Worm (Caenorhabditis elegans) whole organism, L3 larva: ENCODE measurements around the gene gop-1.
A peak's percentile ranks its signal among the peaks of the same experiment; 100 is the strongest.

Source experiments
- R02D3.7 ChIP-seq: fragments of 150-350 bp; optimal IDR thresholded peaks from 2 replicates; lab custom pipeline; 2014; ENCODE audit warnings: missing biosample characterization, missing genetic modification characterization
- ZK546.5 ChIP-seq: sonication (generic microtip); optimal IDR thresholded peaks from 2 replicates; lab custom pipeline; 2017; ENCODE audit warnings: missing biosample characterization, missing genetic modification characterization
- aly-2 ChIP-seq: fragments of 150-350 bp; optimal IDR thresholded peaks from 2 replicates; lab custom pipeline; 2014; ENCODE audit warnings: missing biosample characterization, missing genetic modification characterization
- ama-1 ChIP-seq: fragments of 150-350 bp; optimal IDR thresholded peaks from 2 replicates; lab custom pipeline; 2018
- ceh-28 ChIP-seq: fragments of 150-350 bp; optimal IDR thresholded peaks from 2 replicates; lab custom pipeline; 2014; ENCODE audit warnings: missing biosample characterization, missing genetic modification reagents, missing genetic modification characterization
- daf-12 ChIP-seq: fragments of 150-350 bp; optimal IDR thresholded peaks from 2 replicates; lab custom pipeline; 2014; ENCODE audit warnings: missing biosample characterization, missing genetic modification reagents, missing genetic modification characterization
- egl-27 ChIP-seq: sonication (generic microtip); optimal IDR thresholded peaks from 4 replicates; lab custom pipeline; 2017; ENCODE audit warnings: missing biosample characterization, missing genetic modification reagents, missing genetic modification characterization
- egl-5 ChIP-seq: fragments of 150-350 bp; optimal IDR thresholded peaks from 2 replicates; lab custom pipeline; 2017; ENCODE audit warnings: missing biosample characterization, missing genetic modification reagents, missing genetic modification characterization, inconsistent platforms
- elt-2 ChIP-seq: sonication (generic microtip); optimal IDR thresholded peaks from 2 replicates; lab custom pipeline; 2016; ENCODE audit warnings: missing genetic modification reagents, mild to moderate bottlenecking, missing genetic modification characterization, missing compliant biosample characterization
- elt-3 ChIP-seq, 3 experiments: fragments of 150-350 bp in 1 of 3; sonication (generic microtip) in 2 of 3; optimal IDR thresholded peaks; 2 replicates in 2 of 3; 4 replicates in 1 of 3; lab custom pipeline; 2014 to 2017; ENCODE audit warnings: missing biosample characterization in 3 of 3, missing genetic modification characterization in 3 of 3
- eor-1 ChIP-seq, 2 experiments: fragments of 150-350 bp; optimal IDR thresholded peaks; 2 replicates each; lab custom pipeline; 2014 to 2018; ENCODE audit warnings: missing biosample characterization in 2 of 2, missing genetic modification characterization in 2 of 2
- fkh-10 ChIP-seq: sonication (generic microtip); optimal IDR thresholded peaks from 2 replicates; lab custom pipeline; 2017; ENCODE audit warnings: missing biosample characterization, missing genetic modification reagents, missing genetic modification characterization
- fos-1 ChIP-seq: fragments of 150-350 bp; optimal IDR thresholded peaks from 2 replicates; lab custom pipeline; 2014; ENCODE audit warnings: missing biosample characterization, missing genetic modification characterization
- hmg-11 ChIP-seq: sonication (generic microtip); optimal IDR thresholded peaks from 2 replicates; lab custom pipeline; 2016; ENCODE audit warnings: missing genetic modification characterization, missing compliant biosample characterization
- lin-15B ChIP-seq: fragments of 150-350 bp; optimal IDR thresholded peaks from 2 replicates; lab custom pipeline; 2014; ENCODE audit warnings: missing biosample characterization, missing genetic modification characterization
- lin-39 ChIP-seq: fragments of 150-350 bp; optimal IDR thresholded peaks from 2 replicates; lab custom pipeline; 2018; ENCODE audit warnings: missing biosample characterization, missing genetic modification reagents, missing genetic modification characterization
- lsy-12 ChIP-seq: sonication (generic microtip); optimal IDR thresholded peaks from 2 replicates; lab custom pipeline; 2016; ENCODE audit warnings: mild to moderate bottlenecking, missing genetic modification characterization, missing compliant biosample characterization
- mdl-1 ChIP-seq: fragments of 150-350 bp; optimal IDR thresholded peaks from 2 replicates; lab custom pipeline; 2014; ENCODE audit warnings: missing biosample characterization, missing genetic modification characterization
- mml-1 ChIP-seq: fragments of 150-350 bp; sonication (generic microtip); optimal IDR thresholded peaks from 3 replicates; lab custom pipeline; 2014; ENCODE audit warnings: missing biosample characterization, missing genetic modification characterization
- nhr-11 ChIP-seq: fragments of 150-350 bp; optimal IDR thresholded peaks from 2 replicates; lab custom pipeline; 2014; ENCODE audit warnings: missing biosample characterization, missing genetic modification characterization
- nhr-12 ChIP-seq: fragments of 150-350 bp; optimal IDR thresholded peaks from 2 replicates; lab custom pipeline; 2014; ENCODE audit warnings: missing biosample characterization, missing genetic modification characterization
- nhr-23 ChIP-seq: fragments of 150-350 bp; optimal IDR thresholded peaks from 2 replicates; lab custom pipeline; 2014; ENCODE audit warnings: missing biosample characterization, missing genetic modification reagents, missing genetic modification characterization
- nhr-237 ChIP-seq: fragments of 150-350 bp; optimal IDR thresholded peaks from 2 replicates; lab custom pipeline; 2014; ENCODE audit warnings: missing biosample characterization, missing genetic modification characterization
- nhr-25 ChIP-seq: sonication (generic microtip); optimal IDR thresholded peaks from 2 replicates; lab custom pipeline; 2017; ENCODE audit warnings: missing biosample characterization, missing genetic modification characterization
- nhr-43 ChIP-seq: sonication (generic microtip); optimal IDR thresholded peaks from 2 replicates; lab custom pipeline; 2016; ENCODE audit warnings: mild to moderate bottlenecking, missing genetic modification characterization, missing compliant biosample characterization; ENCODE audit not compliant: poor library complexity, severe bottlenecking
- nhr-67 ChIP-seq: fragments of 150-350 bp; optimal IDR thresholded peaks from 2 replicates; lab custom pipeline; 2014; ENCODE audit warnings: missing biosample characterization, missing genetic modification characterization
- nhr-76 ChIP-seq: fragments of 150-350 bp; sonication (generic microtip); optimal IDR thresholded peaks from 5 replicates; lab custom pipeline; 2014; ENCODE audit warnings: missing biosample characterization, missing genetic modification characterization
- nhr-77 ChIP-seq: fragments of 150-350 bp; optimal IDR thresholded peaks from 2 replicates; lab custom pipeline; 2014; ENCODE audit warnings: missing biosample characterization, missing genetic modification characterization
- pha-4 ChIP-seq: fragments of 150-350 bp; optimal IDR thresholded peaks from 2 replicates; lab custom pipeline; 2014; ENCODE audit warnings: missing biosample characterization, missing genetic modification reagents, missing genetic modification characterization
- pqm-1 ChIP-seq: fragments of 150-350 bp; optimal IDR thresholded peaks from 2 replicates; lab custom pipeline; 2017; ENCODE audit warnings: missing biosample characterization, missing genetic modification characterization, inconsistent platforms
- sea-2 ChIP-seq: fragments of 150-350 bp; sonication (generic microtip); optimal IDR thresholded peaks from 4 replicates; lab custom pipeline; 2014; ENCODE audit warnings: missing biosample characterization, missing genetic modification reagents, missing genetic modification characterization
- skn-1 ChIP-seq: fragments of 150-350 bp; optimal IDR thresholded peaks from 2 replicates; lab custom pipeline; 2014; ENCODE audit warnings: missing biosample characterization, missing genetic modification characterization
- snpc-4 ChIP-seq: fragments of 150-350 bp; optimal IDR thresholded peaks from 2 replicates; lab custom pipeline; 2014; ENCODE audit warnings: missing biosample characterization, missing genetic modification characterization
- tbx-2 ChIP-seq: sonication (generic microtip); optimal IDR thresholded peaks from 2 replicates; lab custom pipeline; 2016; ENCODE audit warnings: mild to moderate bottlenecking, missing genetic modification characterization, missing compliant biosample characterization
- unc-39 ChIP-seq: sonication (generic microtip); optimal IDR thresholded peaks from 4 replicates; lab custom pipeline; 2017; ENCODE audit warnings: missing biosample characterization, missing genetic modification characterization
- unc-62 ChIP-seq: fragments of 150-350 bp; sonication (generic microtip); optimal IDR thresholded peaks from 4 replicates; lab custom pipeline; 2014; ENCODE audit warnings: missing biosample characterization, missing genetic modification reagents, missing genetic modification characterization
- ztf-4 ChIP-seq: fragments of 150-350 bp; optimal IDR thresholded peaks from 2 replicates; lab custom pipeline; 2014; ENCODE audit warnings: missing biosample characterization, missing genetic modification characterization

Gene gop-1

DNA sequence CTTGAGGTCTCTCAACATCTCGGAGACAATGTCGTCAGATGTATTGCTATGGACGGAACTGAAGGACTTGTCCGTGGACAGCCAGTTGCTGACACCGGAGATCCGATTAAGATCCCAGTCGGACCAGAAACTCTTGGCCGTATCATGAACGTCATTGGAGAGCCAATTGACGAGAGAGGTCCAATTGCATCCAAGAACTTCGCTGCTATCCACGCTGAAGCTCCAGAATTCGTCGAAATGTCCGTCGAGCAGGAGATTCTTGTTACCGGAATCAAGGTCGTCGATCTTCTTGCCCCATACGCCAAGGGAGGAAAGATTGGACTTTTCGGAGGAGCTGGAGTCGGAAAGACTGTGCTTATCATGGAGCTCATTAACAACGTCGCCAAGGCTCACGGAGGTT, 25.4 kb upstream of the gop-1 start:
- no peak for TF ChIP-seq skn-1
- no peak for TF ChIP-seq lin-39 (tag; lab: Kevin White, UChicago)
- no peak for TF ChIP-seq R02D3.7 (tag; lab: Kevin White, UChicago)
- TF ChIP-seq egl-27 (tag; lab: Kevin White, UChicago): no peak
- TF ChIP-seq elt-3 (tag; optimal IDR thresholded peaks at IDR 0.05; lab: Kevin White, UChicago): no peak
- TF ChIP-seq nhr-76: no peak
- TF ChIP-seq nhr-12: no peak
- TF ChIP-seq fos-1 (tag; lab: Kevin White, UChicago): no peak
- no peak for TF ChIP-seq lin-15B
- no peak for TF ChIP-seq sea-2 (GFP tag; lab: Kevin White, UChicago)
- TF ChIP-seq unc-39 (tag; lab: Kevin White, UChicago): no peak
- TF ChIP-seq elt-2 (tag; lab: Kevin White, UChicago): no peak
- no peak for TF ChIP-seq snpc-4 (tag; lab: Kevin White, UChicago)
- no peak for TF ChIP-seq eor-1 (tag; optimal IDR thresholded peaks at IDR 0.05; lab: Kevin White, UChicago)
- no peak for TF ChIP-seq ztf-4
- TF ChIP-seq nhr-237 (tag; lab: Kevin White, UChicago): no peak
- no peak for TF ChIP-seq daf-12 (tag; lab: Kevin White, UChicago)
- TF ChIP-seq hmg-11 (tag; lab: Kevin White, UChicago): no peak
- TF ChIP-seq nhr-77 (tag; lab: Kevin White, UChicago): no peak

DNA sequence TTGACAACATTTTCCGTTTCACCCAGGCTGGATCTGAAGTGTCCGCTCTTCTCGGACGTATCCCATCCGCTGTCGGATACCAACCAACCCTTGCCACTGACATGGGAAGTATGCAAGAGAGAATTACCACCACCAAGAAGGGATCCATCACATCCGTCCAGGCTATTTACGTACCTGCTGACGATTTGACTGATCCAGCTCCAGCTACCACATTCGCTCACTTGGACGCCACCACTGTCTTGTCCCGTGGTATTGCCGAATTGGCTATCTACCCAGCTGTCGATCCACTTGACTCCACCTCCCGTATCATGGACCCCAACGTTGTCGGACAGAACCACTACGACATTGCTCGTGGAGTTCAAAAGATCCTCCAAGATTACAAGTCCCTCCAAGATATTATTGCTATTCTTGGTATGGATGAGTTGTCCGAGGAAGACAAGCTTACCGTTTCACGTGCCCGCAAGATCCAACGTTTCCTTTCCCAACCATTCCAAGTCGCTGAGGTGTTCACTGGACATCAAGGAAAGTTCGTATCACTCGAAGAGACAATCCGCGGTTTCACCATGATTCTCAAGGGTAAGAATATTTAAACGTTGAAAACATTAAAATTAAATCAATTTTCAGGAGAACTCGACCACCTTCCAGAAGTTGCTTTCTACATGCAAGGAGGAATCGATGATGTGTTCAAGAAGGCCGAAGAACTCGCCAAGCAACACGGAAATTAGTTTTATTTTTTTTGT, 24.6 kb upstream of the gop-1 start:
- TF ChIP-seq daf-12 (tag; lab: Kevin White, UChicago): no peak
- no peak for TF ChIP-seq mml-1
- no peak for TF ChIP-seq lin-15B
- TF ChIP-seq sea-2 (GFP tag; lab: Kevin White, UChicago): no peak
- TF ChIP-seq mdl-1: no peak
- no peak for TF ChIP-seq nhr-23
- TF ChIP-seq tbx-2 (tag; lab: Kevin White, UChicago): no peak
- TF ChIP-seq ZK546.5 (tag; lab: Kevin White, UChicago): no peak
- no peak for TF ChIP-seq fkh-10
- TF ChIP-seq ztf-4: no peak
- no peak for TF ChIP-seq lin-39 (tag; lab: Kevin White, UChicago)

DNA sequence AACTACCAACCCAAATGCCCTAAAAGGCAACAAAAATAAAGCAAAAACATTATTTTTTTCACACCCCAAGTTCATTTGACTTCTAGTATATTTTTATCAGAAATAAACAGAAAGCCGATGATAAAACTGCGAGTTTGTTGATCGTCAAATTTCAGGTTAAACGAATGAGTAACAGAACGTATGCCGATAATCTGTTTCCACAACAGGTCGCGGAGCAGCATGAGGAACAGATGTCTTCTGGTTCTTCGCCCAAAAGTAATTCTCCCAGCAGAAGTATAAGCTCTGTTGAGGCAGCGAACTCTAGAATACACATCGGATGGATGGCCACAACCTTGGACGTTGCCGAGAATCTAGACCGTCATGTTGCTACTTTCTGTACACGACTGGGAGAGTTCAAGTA, 23.8 kb upstream of the gop-1 start, which contains the start of gene prmt-5:
Gene prmt-5, plus strand, starts transcription at position 141 of the 400 bp plus-strand sequence.
- TF ChIP-seq nhr-67 (tag; lab: Kevin White, UChicago): no peak
- TF ChIP-seq elt-3 (tag; optimal IDR thresholded peaks at IDR 0.05; lab: Kevin White, UChicago): peak in 1 of 3 experiments; percentile 13
- TF ChIP-seq nhr-23: peak; percentile 35
- peak; percentile 22 for TF ChIP-seq nhr-77 (tag; lab: Kevin White, UChicago)
- TF ChIP-seq daf-12 (tag; lab: Kevin White, UChicago): no peak
- TF ChIP-seq aly-2 (tag; lab: Kevin White, UChicago): peak; percentile 76
- no peak for TF ChIP-seq hmg-11 (tag; lab: Kevin White, UChicago)
- peak; percentile 27 for TF ChIP-seq elt-2 (tag; lab: Kevin White, UChicago)
- no peak for TF ChIP-seq lin-15B
- no peak for TF ChIP-seq fos-1 (tag; lab: Kevin White, UChicago)
- TF ChIP-seq ama-1 (lab: Kevin White, UChicago): peak; percentile 90
- TF ChIP-seq pqm-1 (tag; lab: Kevin White, UChicago): peak; percentile 18
- no peak for TF ChIP-seq sea-2 (GFP tag; lab: Kevin White, UChicago)
- no peak for TF ChIP-seq skn-1
- TF ChIP-seq R02D3.7 (tag; lab: Kevin White, UChicago): no peak
- no peak for TF ChIP-seq unc-62 (GFP tag; lab: Kevin White, UChicago)
- peak; percentile 17 for TF ChIP-seq nhr-11
- TF ChIP-seq pha-4 (tag; lab: Kevin White, UChicago): peak; percentile 13
- TF ChIP-seq lsy-12 (tag; lab: Kevin White, UChicago): peak; percentile 81
- no peak for TF ChIP-seq ceh-28
- no peak for TF ChIP-seq egl-5
- peak; percentile 73 for TF ChIP-seq nhr-43 (tag; lab: Kevin White, UChicago)
- peak; percentile 30 for TF ChIP-seq nhr-25 (tag; lab: Kevin White, UChicago)
- TF ChIP-seq eor-1 (tag; optimal IDR thresholded peaks at IDR 0.05; lab: Kevin White, UChicago): no peak
- TF ChIP-seq egl-27 (tag; lab: Kevin White, UChicago): no peak
